Fruit fly (Drosophila melanogaster) whole organism, prepupa: Measurements from ENCODE around the gene CG31709.

Experiments
- CG3032 ChIP-seq: fragments of 200-800 bp; optimal IDR thresholded peaks from 2 replicates; lab custom pipeline; 2019; ENCODE audit warnings: missing biosample characterization, mild to moderate bottlenecking, missing genetic modification characterization, moderate library complexity
- CG31627 ChIP-seq: fragments of 200-800 bp; sonication (Bioruptor generic); optimal IDR thresholded peaks from 3 replicates; lab custom pipeline; 2016; ENCODE audit warnings: missing biosample characterization, missing genetic modification characterization
- CG6854 ChIP-seq: fragments of 200-800 bp; sonication (Bioruptor generic); optimal IDR thresholded peaks from 2 replicates; lab custom pipeline; 2017; ENCODE audit warnings: missing biosample characterization, mild to moderate bottlenecking, missing genetic modification characterization
- Lpt ChIP-seq: fragments of 200-800 bp; sonication (Bioruptor generic); optimal IDR thresholded peaks from 3 replicates; lab custom pipeline; 2016; ENCODE audit warnings: missing biosample characterization, missing genetic modification characterization
- acj6 ChIP-seq: fragments of 200-800 bp; sonication (Bioruptor generic); optimal IDR thresholded peaks from 3 replicates; lab custom pipeline; 2016; ENCODE audit warnings: missing biosample characterization, missing genetic modification characterization

DNA sequence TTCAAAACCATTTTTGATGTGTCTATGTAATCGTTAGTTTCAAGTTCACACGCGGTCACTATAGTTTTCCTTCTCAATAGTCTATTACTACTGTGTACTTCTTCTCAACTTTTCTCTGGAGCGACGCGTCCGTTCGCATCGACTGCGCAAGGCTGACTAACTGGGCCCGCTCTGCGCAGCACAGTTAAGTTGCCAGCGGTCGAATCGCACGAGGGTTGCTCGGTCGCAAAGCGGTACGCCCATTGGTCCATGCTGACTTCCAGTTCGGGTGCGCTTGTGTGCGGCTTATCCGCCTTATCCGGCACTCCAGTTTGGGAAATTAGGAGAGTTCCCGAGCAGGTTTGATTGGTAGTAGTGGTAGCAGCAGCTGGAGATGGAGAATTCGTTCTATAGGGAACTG, 2.1 kb upstream of the CG31709 start, which contains the start of gene gcm:
- no peak for TF ChIP-seq acj6 (GFP tag; lab: Kevin White, UChicago)
- TF ChIP-seq Lpt: no peak
- no peak for TF ChIP-seq CG6854 (GFP tag; lab: Kevin White, UChicago)
- no peak for TF ChIP-seq CG31627 (GFP tag; lab: Kevin White, UChicago)
- TF ChIP-seq CG3032: no peak
